Fruit fly (Drosophila melanogaster) whole organism, adult: ENCODE results near the gene CG9541.

Source experiments
- CG1620 ChIP-seq: fragments of 200-800 bp; sonication (Bioruptor generic); optimal IDR thresholded peaks from 2 replicates; lab custom pipeline; 2016; ENCODE audit warnings: missing biosample characterization, missing genetic modification characterization
- CG7045 ChIP-seq: fragments of 200-800 bp; sonication (Bioruptor generic); optimal IDR thresholded peaks from 2 replicates; lab custom pipeline; 2017; ENCODE audit warnings: missing biosample characterization, mild to moderate bottlenecking, missing genetic modification characterization
- Clk ChIP-seq: fragments of 200-800 bp; sonication (Bioruptor generic); optimal IDR thresholded peaks from 2 replicates; lab custom pipeline; 2017; ENCODE audit warnings: missing biosample characterization, missing genetic modification characterization
- Mnt ChIP-seq: fragments of 200-800 bp; sonication (Bioruptor generic); optimal IDR thresholded peaks from 2 replicates; lab custom pipeline; 2016; ENCODE audit warnings: missing biosample characterization, mild to moderate bottlenecking, missing genetic modification characterization
- cic ChIP-seq: fragments of 200-800 bp; sonication (Bioruptor generic); optimal IDR thresholded peaks from 2 replicates; lab custom pipeline; 2017; ENCODE audit warnings: missing biosample characterization, mild to moderate bottlenecking, missing genetic modification characterization, moderate library complexity
- cnc ChIP-seq, 2 experiments: fragments of >200 bp; optimal IDR thresholded peaks; 2 replicates each; lab custom pipeline; 2017
- kay ChIP-seq: fragments of 200-800 bp; sonication (Bioruptor generic); peaks from one replicate; lab custom pipeline; 2016; ENCODE audit warnings: missing biosample characterization, missing genetic modification characterization, borderline replicate concordance
- ovo ChIP-seq: fragments of 200-800 bp; sonication (Bioruptor generic); optimal IDR thresholded peaks from 2 replicates; lab custom pipeline; 2016; ENCODE audit warnings: missing biosample characterization, missing genetic modification characterization
- pad ChIP-seq: fragments of 200-800 bp; sonication (Bioruptor generic); optimal IDR thresholded peaks from 3 replicates; lab custom pipeline; 2017; ENCODE audit warnings: missing biosample characterization, missing genetic modification characterization, mild to moderate bottlenecking, moderate library complexity, missing genetic modification reagents
- tj ChIP-seq: fragments of 200-800 bp; sonication (Bioruptor generic); optimal IDR thresholded peaks from 3 replicates; lab custom pipeline; 2017; ENCODE audit warnings: missing biosample characterization, mild to moderate bottlenecking, missing genetic modification characterization, moderate library complexity
- toe ChIP-seq: fragments of 200-800 bp; sonication (Bioruptor generic); optimal IDR thresholded peaks from 2 replicates; lab custom pipeline; 2016; ENCODE audit warnings: missing biosample characterization, missing genetic modification characterization

DNA sequence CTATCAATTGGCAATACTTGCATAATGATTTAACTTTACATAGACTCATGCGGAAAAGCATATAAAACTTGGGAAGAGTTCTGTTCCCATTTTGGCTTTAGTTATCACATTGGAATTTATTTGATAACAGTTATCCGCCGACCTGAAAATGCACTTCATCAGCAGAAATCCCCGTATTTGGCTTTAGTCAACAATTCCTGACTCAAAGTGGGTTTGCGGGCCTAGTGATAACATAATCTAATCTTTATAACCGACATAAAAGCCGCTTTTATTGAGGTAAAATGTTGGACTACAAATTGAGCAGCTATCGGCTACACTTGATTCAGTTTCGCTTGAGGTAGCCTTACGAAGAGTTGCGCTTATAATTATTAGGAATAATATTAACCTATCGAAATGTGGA lies 35.0 kb upstream of the CG9541 start, which contains the start of gene CG9568:
- peak; percentile 60 for TF ChIP-seq cic (GFP tag; lab: Kevin White, UChicago)
- no peak for TF ChIP-seq cnc (optimal IDR thresholded peaks at IDR 0.05; lab: Kevin White, UChicago)
- TF ChIP-seq Clk (GFP tag; lab: Kevin White, UChicago), result no peak
- TF ChIP-seq CG1620 (GFP tag; lab: Kevin White, UChicago), result no peak
- no peak for TF ChIP-seq pad (GFP tag; lab: Kevin White, UChicago)
- peak; percentile 46 for TF ChIP-seq CG7045 (GFP tag; lab: Kevin White, UChicago)
- no peak for TF ChIP-seq ovo
- no peak for TF ChIP-seq toe (GFP tag; lab: Kevin White, UChicago)
- peak; percentile 74 for TF ChIP-seq kay
- TF ChIP-seq Mnt (GFP tag; lab: Kevin White, UChicago), result no peak
- TF ChIP-seq tj (GFP tag; lab: Kevin White, UChicago), result peak; percentile 10
